Fruit fly (Drosophila melanogaster) whole organism, embryonic: ENCODE results near the gene SdhC.

ENCODE experiments used
- Adf1 ChIP-seq: fragments of 200-800 bp; sonication (Bioruptor generic); IDR thresholded peaks from 2 replicates; pipeline ENCODE4 v1.3.6; 2022; ENCODE audit warnings: missing biosample characterization, missing genetic modification characterization
- Asciz ChIP-seq: fragments of 200-800 bp; sonication (Bioruptor generic); optimal IDR thresholded peaks from 2 replicates; lab custom pipeline; 2017; ENCODE audit warnings: missing biosample characterization, mild to moderate bottlenecking, missing genetic modification characterization, missing genetic modification reagents
- CG1024 ChIP-seq: fragments of 200-800 bp; sonication (Bioruptor generic); IDR thresholded peaks from 2 replicates; pipeline ENCODE4 v1.3.6; 2022; ENCODE audit warnings: missing biosample characterization, missing genetic modification characterization
- CG10654 ChIP-seq: fragments of 200-800 bp; sonication (Bioruptor generic); optimal IDR thresholded peaks from 2 replicates; lab custom pipeline; 2016; ENCODE audit warnings: missing biosample characterization, missing genetic modification characterization
- CG11085 ChIP-seq: fragments of 200-800 bp; sonication (Bioruptor generic); IDR thresholded peaks from 2 replicates; pipeline ENCODE4 v1.3.6; 2022; ENCODE audit warnings: missing biosample characterization, missing genetic modification characterization
- CG12391 ChIP-seq: fragments of 200-800 bp; sonication (Bioruptor generic); optimal IDR thresholded peaks from 3 replicates; lab custom pipeline; 2018; ENCODE audit warnings: missing biosample characterization, mild to moderate bottlenecking, missing genetic modification characterization, moderate library complexity
- CG14050 ChIP-seq: fragments of 200-800 bp; sonication (Bioruptor generic); IDR thresholded peaks from 3 replicates; pipeline ENCODE4 v1.3.6; 2022; ENCODE audit warnings: missing biosample characterization, missing genetic modification characterization
- CG1603 ChIP-seq: fragments of 200-800 bp; sonication (Bioruptor generic); optimal IDR thresholded peaks from 2 replicates; lab custom pipeline; 2019; ENCODE audit warnings: missing biosample characterization, mild to moderate bottlenecking, missing genetic modification characterization, moderate library complexity
- CG2712 ChIP-seq: fragments of 200-800 bp; optimal IDR thresholded peaks from 3 replicates; lab custom pipeline; 2019; ENCODE audit warnings: missing biosample characterization, mild to moderate bottlenecking, missing genetic modification characterization, moderate library complexity
- CG2889 ChIP-seq: fragments of 200-800 bp; sonication (Bioruptor generic); IDR thresholded peaks from 3 replicates; pipeline ENCODE4 v1.3.6; 2022; ENCODE audit warnings: missing biosample characterization, missing genetic modification characterization
- CG31388 ChIP-seq: fragments of 200-800 bp; sonication (Bioruptor generic); optimal IDR thresholded peaks from 2 replicates; lab custom pipeline; 2016; ENCODE audit warnings: missing biosample characterization, missing genetic modification characterization
- CG33213 ChIP-seq: fragments of 200-800 bp; sonication (Bioruptor generic); optimal IDR thresholded peaks from 3 replicates; lab custom pipeline; 2016; ENCODE audit warnings: missing biosample characterization, missing genetic modification characterization
- CG3838 ChIP-seq: fragments of 200-800 bp; sonication (Bioruptor generic); optimal IDR thresholded peaks from 3 replicates; lab custom pipeline; 2016; ENCODE audit warnings: missing biosample characterization, missing genetic modification characterization
- CG4820 ChIP-seq: fragments of 200-800 bp; sonication (Bioruptor generic); optimal IDR thresholded peaks from 3 replicates; lab custom pipeline; 2016; ENCODE audit warnings: missing biosample characterization, missing genetic modification characterization
- Dad ChIP-seq: fragments of 200-800 bp; sonication (Bioruptor generic); optimal IDR thresholded peaks from 3 replicates; lab custom pipeline; 2016; ENCODE audit warnings: missing biosample characterization, missing genetic modification characterization
- Ets65A ChIP-seq: fragments of 200-800 bp; sonication (Bioruptor generic); peaks from one replicate; lab custom pipeline; 2016; ENCODE audit warnings: missing biosample characterization, missing genetic modification characterization
- Fer1 ChIP-seq: fragments of 200-800 bp; sonication (Bioruptor generic); optimal IDR thresholded peaks from 2 replicates; lab custom pipeline; 2017; ENCODE audit warnings: missing biosample characterization, mild to moderate bottlenecking, missing genetic modification characterization
- HLHmδ ChIP-seq: fragments of 200-800 bp; sonication (Bioruptor generic); optimal IDR thresholded peaks from 2 replicates; lab custom pipeline; 2018; ENCODE audit warnings: missing biosample characterization, mild to moderate bottlenecking, missing genetic modification characterization, moderate library complexity
- MBD-R2 ChIP-seq: fragments of 200-800 bp; sonication (Bioruptor generic); IDR thresholded peaks from 2 replicates; pipeline ENCODE4 v1.3.6; 2022; ENCODE audit warnings: missing biosample characterization, missing genetic modification characterization
- Meics ChIP-seq: fragments of 200-800 bp; sonication (Bioruptor generic); optimal IDR thresholded peaks from 2 replicates; lab custom pipeline; 2017; ENCODE audit warnings: missing biosample characterization, mild to moderate bottlenecking, missing genetic modification characterization
- Nf-YB ChIP-seq: fragments of 200-800 bp; sonication (Bioruptor generic); optimal IDR thresholded peaks from 3 replicates; lab custom pipeline; 2019; ENCODE audit warnings: missing biosample characterization, mild to moderate bottlenecking, missing genetic modification characterization, moderate library complexity
- Nf-YC ChIP-seq: fragments of 200-800 bp; optimal IDR thresholded peaks from 3 replicates; lab custom pipeline; 2019; ENCODE audit warnings: missing biosample characterization, mild to moderate bottlenecking, missing genetic modification characterization, moderate library complexity
- Optix ChIP-seq: fragments of 200-800 bp; sonication (Bioruptor generic); IDR thresholded peaks from 3 replicates; pipeline ENCODE4 v1.3.6; 2022; ENCODE audit warnings: missing biosample characterization, missing genetic modification characterization
- Ptx1 ChIP-seq: fragments of 200-800 bp; sonication (Bioruptor generic); IDR thresholded peaks from 2 replicates; pipeline ENCODE4 v1.3.6; 2022; ENCODE audit warnings: missing biosample characterization, missing genetic modification characterization
- Side ChIP-seq: fragments of 200-800 bp; sonication (Bioruptor generic); optimal IDR thresholded peaks from 2 replicates; lab custom pipeline; 2016; ENCODE audit warnings: missing biosample characterization, missing genetic modification characterization
- Taf1 ChIP-seq: fragments of 200-800 bp; sonication (Bioruptor generic); IDR thresholded peaks from 2 replicates; pipeline ENCODE4 v1.3.6; 2022; ENCODE audit warnings: missing biosample characterization, missing genetic modification characterization
- ap ChIP-seq: fragments of 200-800 bp; sonication (Bioruptor generic); IDR thresholded peaks from 2 replicates; pipeline ENCODE4 v1.3.6; 2022; ENCODE audit warnings: missing biosample characterization, missing genetic modification characterization
- bbx ChIP-seq: fragments of 200-800 bp; sonication (Bioruptor generic); IDR thresholded peaks from 2 replicates; pipeline ENCODE4 v1.3.6; 2022; ENCODE audit warnings: missing biosample characterization, missing genetic modification characterization; ENCODE audit not compliant: partially characterized antibody
- bcd ChIP-seq: fragments of 200-800 bp; sonication (Bioruptor generic); optimal IDR thresholded peaks from 2 replicates; lab custom pipeline; 2017; ENCODE audit warnings: missing biosample characterization, mild to moderate bottlenecking, missing genetic modification characterization
- cg ChIP-seq: fragments of 200-800 bp; sonication (Bioruptor generic); optimal IDR thresholded peaks from 3 replicates; lab custom pipeline; 2019; ENCODE audit warnings: missing biosample characterization, mild to moderate bottlenecking, missing genetic modification characterization, moderate library complexity
- eve ChIP-seq, 2 experiments: fragments of >200 bp; optimal IDR thresholded peaks; 2 replicates each; lab custom pipeline; 2017; ENCODE audit warnings: missing biosample characterization in 2 of 2, missing genetic modification characterization in 2 of 2
- exex ChIP-seq: fragments of 200-800 bp; sonication (Bioruptor generic); optimal IDR thresholded peaks from 4 replicates; lab custom pipeline; 2018; ENCODE audit warnings: missing biosample characterization, mild to moderate bottlenecking, missing genetic modification characterization, moderate library complexity
- gfzf ChIP-seq: fragments of 200-800 bp; sonication (Bioruptor generic); optimal IDR thresholded peaks from 2 replicates; lab custom pipeline; 2016; ENCODE audit warnings: missing biosample characterization, mild to moderate bottlenecking, missing genetic modification characterization, moderate library complexity
- gsb-n ChIP-seq: fragments of 200-800 bp; sonication (Bioruptor generic); optimal IDR thresholded peaks from 3 replicates; lab custom pipeline; 2018; ENCODE audit warnings: missing biosample characterization, mild to moderate bottlenecking, missing genetic modification characterization
- ham ChIP-seq: fragments of 200-800 bp; sonication (Bioruptor generic); IDR thresholded peaks from 2 replicates; pipeline ENCODE4 v1.3.6; 2022; ENCODE audit warnings: missing biosample characterization, missing genetic modification characterization
- her ChIP-seq: fragments of 200-800 bp; sonication (Bioruptor generic); optimal IDR thresholded peaks from 2 replicates; lab custom pipeline; 2016; ENCODE audit warnings: missing biosample characterization, missing genetic modification characterization
- hkb ChIP-seq, 2 experiments: fragments of 200-800 bp in 1 of 2; fragments of >200 bp in 1 of 2; sonication (Bioruptor generic) in 1 of 2; IDR thresholded peaks in 1 of 2; optimal IDR thresholded peaks in 1 of 2; 2 replicates each; pipeline versions ENCODE4 v1.3.6 to Lab custom; 2017 to 2022; ENCODE audit warnings: missing biosample characterization in 1 of 2, missing genetic modification characterization in 1 of 2
- inv ChIP-seq: fragments of 200-800 bp; sonication (Bioruptor generic); IDR thresholded peaks from 2 replicates; pipeline ENCODE4 v1.3.6; 2022; ENCODE audit warnings: missing biosample characterization, missing genetic modification characterization; ENCODE audit not compliant: partially characterized antibody
- nerfin-1 ChIP-seq: fragments of 200-800 bp; sonication (Bioruptor generic); optimal IDR thresholded peaks from 3 replicates; lab custom pipeline; 2019; ENCODE audit warnings: missing biosample characterization, mild to moderate bottlenecking, missing genetic modification characterization, moderate library complexity
- rib ChIP-seq: fragments of 200-800 bp; sonication (Bioruptor generic); IDR thresholded peaks from 2 replicates; pipeline ENCODE4 v1.3.6; 2022; ENCODE audit warnings: missing biosample characterization, missing genetic modification characterization
- sima ChIP-seq: fragments of 200-800 bp; sonication (Bioruptor generic); optimal IDR thresholded peaks from 2 replicates; lab custom pipeline; 2016; ENCODE audit warnings: missing biosample characterization, missing genetic modification characterization
- tio ChIP-seq: fragments of 200-800 bp; sonication (Bioruptor generic); optimal IDR thresholded peaks from 2 replicates; lab custom pipeline; 2017; ENCODE audit warnings: missing biosample characterization, missing genetic modification characterization, inconsistent platforms
- zen ChIP-seq: fragments of 200-800 bp; sonication (Bioruptor generic); optimal IDR thresholded peaks from 3 replicates; lab custom pipeline; 2018; ENCODE audit warnings: missing biosample characterization, mild to moderate bottlenecking, missing genetic modification characterization, moderate library complexity

SdhC gene

DNA sequence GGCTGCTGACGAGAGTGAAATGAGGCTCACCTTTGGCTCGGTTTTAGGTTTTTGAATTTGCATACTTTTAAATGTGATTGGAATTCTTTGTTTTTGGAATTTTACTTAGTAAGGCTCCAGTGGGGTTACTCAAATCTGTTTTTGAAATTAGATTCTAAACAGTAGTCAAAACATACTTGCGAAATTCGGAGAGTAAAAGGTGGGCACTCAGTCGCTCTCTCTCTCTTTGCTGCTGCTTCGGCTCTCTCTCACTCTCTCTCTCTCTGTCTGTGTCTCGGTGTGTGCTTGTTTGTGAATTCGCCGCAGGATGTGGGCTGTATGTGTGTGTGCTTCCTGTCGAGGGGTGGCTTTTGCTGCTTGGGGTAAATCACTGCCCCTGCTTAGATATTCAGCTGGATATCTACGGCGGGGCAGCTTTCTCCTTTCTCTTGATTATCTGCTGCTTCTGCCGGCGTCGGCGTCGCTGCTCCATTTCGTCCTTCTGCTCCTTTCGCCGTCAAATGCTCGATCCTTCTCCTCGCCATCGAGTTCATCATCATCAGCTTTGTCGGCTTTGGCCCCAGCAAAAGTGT, 44.8 kb upstream of the SdhC start (continued):
- TF ChIP-seq Asciz (GFP tag; lab: Kevin White, UChicago): no peak

DNA sequence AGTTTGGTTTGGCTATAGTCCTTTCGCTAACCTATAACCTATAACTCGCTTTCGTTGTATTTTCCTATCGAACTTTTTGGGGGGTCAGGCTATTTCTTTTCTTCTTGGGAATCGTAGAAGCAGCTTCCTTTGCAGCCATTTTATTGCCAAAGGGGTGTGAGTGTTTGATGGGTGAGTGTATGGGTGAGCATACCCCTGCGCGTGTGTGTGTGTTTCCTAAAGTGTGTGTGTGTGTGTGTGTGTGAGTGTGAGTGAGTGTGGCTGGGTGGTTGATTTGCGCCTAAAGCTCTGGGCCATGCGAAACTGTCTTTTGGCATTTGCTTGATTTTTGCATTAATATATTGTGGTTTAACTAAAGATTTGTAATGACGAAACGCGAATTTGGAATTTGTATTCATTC, 44.1 kb upstream of the SdhC start:
- TF ChIP-seq Nf-YB (GFP tag; lab: Kevin White, UChicago) (peak; percentile 33), Meics (GFP tag; lab: Kevin White, UChicago) (no peak), Adf1 (no peak), Nf-YC (tag; lab: Kevin White, UChicago) (peak; percentile 66), Ets65A (GFP tag; lab: Kevin White, UChicago) (peak; percentile 10), cg (peak; percentile 68), rib (no peak)

DNA sequence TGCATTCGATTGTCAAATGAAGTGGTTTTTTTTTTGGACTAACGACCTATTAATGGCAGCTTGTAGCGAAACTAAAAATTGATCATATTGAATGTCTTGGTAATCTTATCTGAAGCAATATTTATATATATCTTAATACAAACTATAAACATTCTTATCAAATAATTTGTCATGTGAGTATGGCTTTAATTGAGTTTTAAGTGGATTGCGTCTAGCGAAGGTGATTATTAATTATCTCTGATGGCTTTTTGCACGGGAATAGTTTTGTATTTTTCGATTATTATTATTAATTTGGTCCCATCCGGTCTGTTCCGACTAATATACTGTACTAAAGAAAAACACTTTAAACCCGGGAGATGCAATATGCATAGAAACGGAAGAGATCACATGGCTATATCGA, 37.2 kb upstream of the SdhC start:
- TF ChIP-seq Ptx1 (GFP tag; lab: Robert Waterston, UW) (no peak), exex (peak; percentile 95)

DNA sequence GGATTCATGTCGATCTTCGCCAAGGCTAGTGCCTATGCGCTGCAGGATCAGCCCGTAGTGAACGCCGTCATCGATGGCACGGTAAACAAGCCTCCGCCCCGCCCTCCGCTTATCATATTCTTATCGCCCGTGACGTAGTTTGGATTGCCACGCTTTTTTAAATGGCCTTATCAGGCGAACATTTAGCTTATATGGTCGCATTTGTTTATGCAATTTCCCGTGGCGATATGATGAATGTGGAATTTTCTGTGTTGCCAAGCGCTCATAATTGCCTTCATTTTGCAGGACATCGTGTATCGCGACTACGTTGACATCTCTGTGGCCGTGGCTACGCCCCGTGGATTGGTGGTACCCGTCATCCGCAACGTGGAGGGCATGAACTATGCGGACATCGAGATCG, 36.2 kb upstream of the SdhC start:
- TF ChIP-seq exex (peak; percentile 63), Taf1 (GFP tag; lab: Robert Waterston, UW) (no peak), bbx (GFP tag; lab: Robert Waterston, UW) (no peak), sima (GFP tag; lab: Kevin White, UChicago) (no peak), CG10654 (GFP tag; lab: Kevin White, UChicago) (no peak), CG33213 (GFP tag; lab: Kevin White, UChicago) (no peak), nerfin-1 (tag; lab: Kevin White, UChicago) (no peak)
- TF ChIP-seq, all 482 proteins: peak for 1

DNA sequence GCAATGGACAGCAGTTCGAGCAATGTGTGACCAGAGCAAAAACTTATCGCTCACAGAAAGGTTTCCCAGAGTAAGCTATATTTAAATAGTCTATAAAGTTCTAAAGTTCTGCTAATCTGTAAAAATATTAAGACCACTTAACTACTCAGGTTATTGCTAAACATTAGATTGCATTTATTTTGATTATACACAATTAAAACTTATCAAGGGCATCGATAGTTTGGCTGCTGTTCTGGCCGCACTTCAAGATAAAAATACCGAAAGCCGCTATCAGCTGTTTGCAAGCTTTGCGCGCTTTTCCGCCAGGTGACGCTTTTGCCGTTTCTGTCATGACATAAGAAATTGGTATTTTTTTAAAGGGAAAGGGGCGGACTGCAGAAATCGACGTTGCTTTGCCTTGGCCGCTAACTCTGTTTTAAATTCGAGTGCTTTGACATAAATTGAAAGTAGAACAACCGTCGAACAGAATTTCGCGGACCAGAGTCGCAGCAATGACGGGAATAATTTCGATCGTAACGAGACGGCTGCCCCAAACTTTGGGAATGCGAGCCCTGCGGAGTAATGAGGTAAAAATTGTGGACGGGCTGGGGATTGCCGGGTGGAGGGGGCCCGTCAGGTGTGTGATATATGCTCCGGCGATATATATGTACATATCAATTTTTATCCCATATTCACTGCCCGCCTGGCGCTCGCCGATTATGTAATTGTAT, 34.5 kb upstream of the SdhC start, which contains the start of the genes CG17734 and CG5214:
CG17734 (minus strand) TSS at position 49 of the 710 bp plus-strand sequence.
CG5214 (plus strand) TSS at position 352 of the 710 bp plus-strand sequence.
- TF ChIP-seq CG4820 (GFP tag; lab: Kevin White, UChicago) (no peak), gsb-n (tag; lab: Kevin White, UChicago) (no peak), Side (GFP tag; lab: Kevin White, UChicago) (no peak), zen (tag; lab: Kevin White, UChicago) (no peak), bcd (GFP tag; lab: Kevin White, UChicago) (no peak), CG31388 (GFP tag; lab: Kevin White, UChicago) (no peak), gfzf (peak; percentile 84), ap (GFP tag; lab: Robert Waterston, UW) (no peak), CG2889 (GFP tag; lab: Robert Waterston, UW) (no peak), CG3838 (GFP tag; lab: Kevin White, UChicago) (no peak), Fer1 (GFP tag; lab: Kevin White, UChicago) (no peak), Optix (GFP tag; lab: Robert Waterston, UW) (no peak), Dad (GFP tag; lab: Kevin White, UChicago) (no peak), tio (GFP tag; lab: Kevin White, UChicago) (no peak), CG12391 (tag; lab: Kevin White, UChicago) (no peak), MBD-R2 (GFP tag; lab: Robert Waterston, UW) (peak; percentile 40; the same call in 1 of the 2 replicates), CG2712 (tag; lab: Kevin White, UChicago) (peak; percentile 26), HLHmδ (GFP tag; lab: Kevin White, UChicago) (no peak), inv (GFP tag; lab: Robert Waterston, UW) (peak; percentile 71), CG11085 (GFP tag; lab: Robert Waterston, UW) (no peak), CG1024 (no peak), CG1603 (tag; lab: Kevin White, UChicago) (peak; percentile 36), CG14050 (GFP tag; lab: Robert Waterston, UW) (no peak), her (GFP tag; lab: Kevin White, UChicago) (no peak), hkb (optimal IDR thresholded peaks at IDR 0.05; lab: Kevin White, UChicago) (peak; percentile 78), hkb (GFP tag; IDR thresholded peaks at IDR 0.05; lab: Robert Waterston, UW) (no peak), ham (GFP tag; lab: Robert Waterston, UW) (no peak), eve (GFP tag; optimal IDR thresholded peaks at IDR 0.05; lab: Kevin White, UChicago) (no peak)
